Worm (Caenorhabditis elegans): ENCODE results near the gene C08G5.7.

DNA sequence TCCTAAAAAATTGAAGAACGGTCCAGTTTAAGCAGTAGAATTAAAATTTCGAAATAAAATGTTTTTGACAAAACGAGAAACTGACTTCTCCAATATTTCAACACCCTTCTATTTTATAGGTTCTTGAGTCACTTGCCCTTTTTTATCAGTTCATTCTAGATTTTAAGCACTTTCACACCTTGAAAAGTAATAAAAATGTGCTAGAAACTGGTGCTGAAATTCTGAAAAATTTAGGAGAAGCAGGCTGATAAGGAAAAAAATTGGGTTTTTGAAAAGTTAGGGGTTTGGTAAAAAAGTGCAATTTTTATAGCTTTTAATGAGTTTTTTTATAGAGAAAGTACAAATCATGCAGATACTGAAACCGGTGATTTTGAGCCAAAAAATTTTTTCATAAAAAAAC is 4.8 kb downstream of the C08G5.7 start:
- TF ChIP-seq Y53G8AR.9 (GFP tag; conservative IDR thresholded peaks at IDR 0.05) (no peak), B0035.1 (tag; optimal IDR thresholded peaks at IDR 0.05) (no peak)

Measured in whole organism, young adult.